Fruit fly (Drosophila melanogaster): Measurements from ENCODE around the gene CanA-14F.

Gene CanA-14F

DNA sequence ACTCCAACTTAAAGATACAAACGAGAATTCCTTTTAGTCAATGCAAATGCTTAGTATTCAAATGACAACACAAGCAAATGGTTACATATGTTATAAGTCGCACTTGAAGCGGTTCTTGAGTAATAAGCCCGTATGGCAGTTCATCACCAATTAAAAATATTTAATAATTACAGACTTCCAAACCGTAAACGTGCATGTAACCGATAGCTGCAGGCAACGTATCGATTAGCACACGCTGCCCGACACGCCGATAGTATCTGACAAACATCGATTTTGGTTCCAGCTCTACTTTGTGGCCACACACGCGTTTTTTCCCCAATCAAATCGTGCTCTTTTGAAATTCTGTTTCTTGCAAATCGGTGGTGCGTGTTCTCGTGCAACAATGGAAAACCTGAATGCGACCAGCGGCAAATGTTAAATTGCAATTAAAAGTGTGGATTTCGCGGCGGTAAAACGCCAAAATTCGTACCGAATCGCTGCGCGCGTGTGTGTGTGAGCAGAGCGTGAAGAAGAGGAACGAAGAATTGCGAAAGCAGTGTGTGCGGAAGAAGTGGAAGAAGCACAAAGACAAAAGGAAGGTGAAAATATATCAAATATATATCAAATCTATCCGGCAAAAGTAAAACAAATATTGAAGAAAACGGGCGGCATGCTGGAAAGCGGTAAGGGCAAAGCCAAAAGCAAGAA lies 12.1 kb upstream of the CanA-14F start, which contains the start of the genes CG9784 and Nup153 (continued):
- TF ChIP-seq Fer3 (tag; optimal IDR thresholded peaks at IDR 0.05) (no peak), BtbVII (GFP tag; optimal IDR thresholded peaks at IDR 0.05) (no peak), CG6854 (GFP tag; optimal IDR thresholded peaks at IDR 0.05) (no peak), CkIIα-i1 (GFP tag; IDR thresholded peaks at IDR 0.05) (no peak), mld (GFP tag; IDR thresholded peaks at IDR 0.05; ENCODE audit: partially characterized antibody) (peak; percentile 93), CG11695 (GFP tag; IDR thresholded peaks at IDR 0.05) (no peak), CG16779 (GFP tag; IDR thresholded peaks at IDR 0.05) (no peak), ase (GFP tag; IDR thresholded peaks at IDR 0.05) (no peak), CG11085 (GFP tag; IDR thresholded peaks at IDR 0.05) (no peak), phol (tag; optimal IDR thresholded peaks at IDR 0.05) (no peak), CG9932 (GFP tag; IDR thresholded peaks at IDR 0.05) (peak; percentile 75), CG10565 (GFP tag; optimal IDR thresholded peaks at IDR 0.05) (no peak), HHEX (GFP tag; optimal IDR thresholded peaks at IDR 0.05) (no peak), CG3838 (GFP tag; optimal IDR thresholded peaks at IDR 0.05) (no peak), CG34224 (GFP tag; IDR thresholded peaks at IDR 0.05; ENCODE audit: partially characterized antibody) (peak; percentile 88), sens-2 (GFP tag; IDR thresholded peaks at IDR 0.05) (0 out of 2 replicates have a peak, but pooled peaks have one; percentile 18), D19B (GFP tag; optimal IDR thresholded peaks at IDR 0.05) (no peak), CG18011 (GFP tag; optimal IDR thresholded peaks at IDR 0.05) (no peak), CG11456 (GFP tag; IDR thresholded peaks at IDR 0.05) (no peak), Eip74EF (GFP tag; optimal IDR thresholded peaks at IDR 0.05) (no peak), CG9215 (GFP tag; IDR thresholded peaks at IDR 0.05) (0 out of 2 replicates have a peak, but pooled peaks have one; percentile 30), vnd (GFP tag; IDR thresholded peaks at IDR 0.05; ENCODE audit: partially characterized antibody) (peak; percentile 95), CG9817 (tag; optimal IDR thresholded peaks at IDR 0.05) (no peak), sd (tag; optimal IDR thresholded peaks at IDR 0.05) (no peak), crol (GFP tag; IDR thresholded peaks at IDR 0.05) (no peak), Med (GFP tag) (peak; percentile 29), CG12104 (GFP tag; optimal IDR thresholded peaks at IDR 0.05) (no peak), Dbx (GFP tag; IDR thresholded peaks at IDR 0.05) (peak; percentile 37; the same call in 1 of the 3 replicates), HmgZ (tag; optimal IDR thresholded peaks at IDR 0.05) (peak; percentile 34), dysf (GFP tag; IDR thresholded peaks at IDR 0.05) (no peak), Tbp (GFP tag; optimal IDR thresholded peaks at IDR 0.05) (no peak), Hr78 (GFP tag; optimal IDR thresholded peaks at IDR 0.05) (no peak), rib (GFP tag; IDR thresholded peaks at IDR 0.05) (peak; percentile 51), CG33213 (GFP tag; optimal IDR thresholded peaks at IDR 0.05) (no peak), Hr3 (GFP tag; optimal IDR thresholded peaks at IDR 0.05) (no peak), tx (GFP tag; optimal IDR thresholded peaks at IDR 0.05) (no peak), CG2712 (tag; optimal IDR thresholded peaks at IDR 0.05) (no peak), nerfin-2 (GFP tag; IDR thresholded peaks at IDR 0.05; ENCODE audit: partially characterized antibody) (peak; percentile 92), CG11696 (GFP tag; IDR thresholded peaks at IDR 0.05) (no peak), Dfd (GFP tag; optimal IDR thresholded peaks at IDR 0.05) (no peak), YL-1 (GFP tag; optimal IDR thresholded peaks at IDR 0.05) (no peak), bbx (GFP tag; IDR thresholded peaks at IDR 0.05; ENCODE audit: partially characterized antibody) (peak; percentile 97), Atf3 (GFP tag; optimal IDR thresholded peaks at IDR 0.05) (no peak), CG17385 (GFP tag; optimal IDR thresholded peaks at IDR 0.05) (peak; percentile 85), CG12219 (GFP tag; optimal IDR thresholded peaks at IDR 0.05) (no peak), mam (GFP tag; optimal IDR thresholded peaks at IDR 0.05) (no peak), CG6791 (GFP tag; IDR thresholded peaks at IDR 0.05; ENCODE audit: partially characterized antibody) (peak; percentile 98), CG17912 (GFP tag; optimal IDR thresholded peaks at IDR 0.05) (no peak), otp (GFP tag; IDR thresholded peaks at IDR 0.05) (no peak), Gug (GFP tag; IDR thresholded peaks at IDR 0.05) (peak; percentile 37; the same call in 1 of the 4 replicates)
